Fruit fly (Drosophila melanogaster) whole organism, embryonic: ENCODE data around the gene CG2540.

Experiments used
- Adf1 ChIP-seq: fragments of 200-800 bp; sonication (Bioruptor generic); IDR thresholded peaks from 2 replicates; pipeline ENCODE4 v1.3.6; 2022; ENCODE audit warnings: missing biosample characterization, missing genetic modification characterization
- B-H2 ChIP-seq: fragments of 200-800 bp; sonication (Bioruptor generic); optimal IDR thresholded peaks from 2 replicates; lab custom pipeline; 2018; ENCODE audit warnings: missing biosample characterization, mild to moderate bottlenecking, missing genetic modification characterization
- C15 ChIP-seq: fragments of 200-800 bp; sonication (Bioruptor generic); IDR thresholded peaks from 3 replicates; pipeline ENCODE4 v1.3.6; 2022; ENCODE audit warnings: missing biosample characterization, missing genetic modification characterization
- CG10147 ChIP-seq: fragments of 200-800 bp; sonication (Bioruptor generic); optimal IDR thresholded peaks from 2 replicates; lab custom pipeline; 2019; ENCODE audit warnings: missing biosample characterization, mild to moderate bottlenecking, missing genetic modification characterization, moderate library complexity
- CG1233 ChIP-seq: fragments of 200-800 bp; sonication (Bioruptor generic); optimal IDR thresholded peaks from 4 replicates; lab custom pipeline; 2018; ENCODE audit warnings: missing biosample characterization, mild to moderate bottlenecking, missing genetic modification characterization
- CG13296 ChIP-seq: fragments of 200-800 bp; sonication (Bioruptor generic); optimal IDR thresholded peaks from 3 replicates; lab custom pipeline; 2018; ENCODE audit warnings: missing biosample characterization, mild to moderate bottlenecking, missing genetic modification characterization
- CG14050 ChIP-seq: fragments of 200-800 bp; sonication (Bioruptor generic); IDR thresholded peaks from 3 replicates; pipeline ENCODE4 v1.3.6; 2022; ENCODE audit warnings: missing biosample characterization, missing genetic modification characterization
- CG17186 ChIP-seq: fragments of 200-800 bp; sonication (Bioruptor generic); optimal IDR thresholded peaks from 3 replicates; lab custom pipeline; 2017; ENCODE audit warnings: missing biosample characterization, missing genetic modification reagents, missing genetic modification characterization
- CG17912 ChIP-seq: fragments of 200-800 bp; sonication (Bioruptor generic); optimal IDR thresholded peaks from 2 replicates; lab custom pipeline; 2018; ENCODE audit warnings: missing biosample characterization, mild to moderate bottlenecking, missing genetic modification characterization
- CG18619 ChIP-seq: fragments of 200-800 bp; sonication (Bioruptor generic); optimal IDR thresholded peaks from 3 replicates; lab custom pipeline; 2017; ENCODE audit warnings: missing biosample characterization, mild to moderate bottlenecking, missing genetic modification characterization
- CG18764 ChIP-seq: fragments of 200-800 bp; sonication (Bioruptor generic); optimal IDR thresholded peaks from 3 replicates; lab custom pipeline; 2016; ENCODE audit warnings: missing biosample characterization, missing genetic modification characterization
- CG2712 ChIP-seq: fragments of 200-800 bp; optimal IDR thresholded peaks from 3 replicates; lab custom pipeline; 2019; ENCODE audit warnings: missing biosample characterization, mild to moderate bottlenecking, missing genetic modification characterization, moderate library complexity
- CG30431 ChIP-seq: fragments of 200-800 bp; sonication (Bioruptor generic); optimal IDR thresholded peaks from 2 replicates; lab custom pipeline; 2017; ENCODE audit warnings: missing biosample characterization, missing genetic modification characterization
- CG32532 ChIP-seq: fragments of 200-800 bp; sonication (Bioruptor generic); IDR thresholded peaks from 2 replicates; pipeline ENCODE4 v1.3.6; 2022; ENCODE audit warnings: missing biosample characterization, missing genetic modification characterization
- CG42726 ChIP-seq: fragments of 200-800 bp; sonication (Bioruptor generic); IDR thresholded peaks from 2 replicates; pipeline ENCODE4 v1.3.6; 2022; ENCODE audit warnings: missing biosample characterization, missing genetic modification characterization; ENCODE audit not compliant: partially characterized antibody
- CG8924 ChIP-seq: fragments of 200-800 bp; optimal IDR thresholded peaks from 3 replicates; lab custom pipeline; 2019; ENCODE audit warnings: missing biosample characterization, mild to moderate bottlenecking, missing genetic modification characterization, moderate library complexity
- E2f1 ChIP-seq: fragments of 200-800 bp; sonication (Bioruptor generic); IDR thresholded peaks from 2 replicates; pipeline ENCODE4 v1.3.6; 2022; ENCODE audit warnings: missing biosample characterization, missing genetic modification characterization
- HHEX ChIP-seq: fragments of 200-800 bp; sonication (Bioruptor generic); optimal IDR thresholded peaks from 3 replicates; lab custom pipeline; 2017; ENCODE audit warnings: missing biosample characterization, mild to moderate bottlenecking, missing genetic modification characterization, missing genetic modification reagents
- HLH3B ChIP-seq: fragments of 200-800 bp; sonication (Bioruptor generic); IDR thresholded peaks from 2 replicates; pipeline ENCODE4 v1.3.6; 2022; ENCODE audit warnings: missing biosample characterization, missing genetic modification characterization
- Hr3 ChIP-seq: fragments of 200-800 bp; sonication (Bioruptor generic); optimal IDR thresholded peaks from 3 replicates; lab custom pipeline; 2016; ENCODE audit warnings: missing biosample characterization, missing genetic modification characterization
- Max ChIP-seq: fragments of 200-800 bp; sonication (Bioruptor generic); optimal IDR thresholded peaks from 2 replicates; lab custom pipeline; 2016; ENCODE audit warnings: missing biosample characterization, mild to moderate bottlenecking, missing genetic modification characterization
- NC2β ChIP-seq: fragments of 200-800 bp; sonication (Bioruptor generic); optimal IDR thresholded peaks from 2 replicates; lab custom pipeline; 2016; ENCODE audit warnings: missing biosample characterization, missing genetic modification characterization
- NK7.1 ChIP-seq: fragments of 200-800 bp; sonication (Bioruptor generic); optimal IDR thresholded peaks from 3 replicates; lab custom pipeline; 2016; ENCODE audit warnings: missing biosample characterization, missing genetic modification characterization
- Oli ChIP-seq: fragments of 200-800 bp; sonication (Bioruptor generic); optimal IDR thresholded peaks from 2 replicates; lab custom pipeline; 2018; ENCODE audit warnings: missing biosample characterization, mild to moderate bottlenecking, missing genetic modification characterization, moderate library complexity
- Rx ChIP-seq: fragments of 200-800 bp; sonication (Bioruptor generic); IDR thresholded peaks from 2 replicates; pipeline ENCODE4 v1.3.6; 2022; ENCODE audit warnings: missing biosample characterization, missing genetic modification characterization
- Stat92E ChIP-seq, 3 experiments: fragments of >200 bp in 2 of 3; fragments of 200-800 bp in 1 of 3; sonication (Bioruptor generic) in 1 of 3; optimal IDR thresholded peaks; 2 replicates each; lab custom pipeline; 2017 to 2019; ENCODE audit warnings: missing biosample characterization in 3 of 3, missing genetic modification characterization in 3 of 3, mild to moderate bottlenecking in 1 of 3, moderate library complexity in 1 of 3
- Usf ChIP-seq: fragments of 200-800 bp; sonication (Bioruptor generic); optimal IDR thresholded peaks from 2 replicates; lab custom pipeline; 2017; ENCODE audit warnings: missing genotype, missing biosample characterization, missing genetic modification characterization
- btn ChIP-seq: fragments of 200-800 bp; sonication (Bioruptor generic); optimal IDR thresholded peaks from 2 replicates; lab custom pipeline; 2016; ENCODE audit warnings: missing biosample characterization, missing genetic modification characterization
- cato ChIP-seq: fragments of 200-800 bp; sonication (Bioruptor generic); optimal IDR thresholded peaks from 2 replicates; lab custom pipeline; 2016; ENCODE audit warnings: missing biosample characterization, missing genetic modification characterization, borderline replicate concordance
- cwo ChIP-seq: fragments of 200-800 bp; sonication (Bioruptor generic); optimal IDR thresholded peaks from 3 replicates; lab custom pipeline; 2017; ENCODE audit warnings: missing biosample characterization, missing genetic modification characterization, mild to moderate bottlenecking, moderate library complexity, missing genetic modification reagents
- da ChIP-seq: fragments of 200-800 bp; sonication (Bioruptor generic); optimal IDR thresholded peaks from 2 replicates; lab custom pipeline; 2016; ENCODE audit warnings: missing biosample characterization, missing genetic modification characterization
- dmrt11E ChIP-seq: fragments of 200-800 bp; sonication (Bioruptor generic); optimal IDR thresholded peaks from 3 replicates; lab custom pipeline; 2018; ENCODE audit warnings: missing biosample characterization, mild to moderate bottlenecking, missing genetic modification characterization, moderate library complexity
- gfzf ChIP-seq: fragments of 200-800 bp; sonication (Bioruptor generic); optimal IDR thresholded peaks from 2 replicates; lab custom pipeline; 2016; ENCODE audit warnings: missing biosample characterization, mild to moderate bottlenecking, missing genetic modification characterization, moderate library complexity
- gsb ChIP-seq: fragments of 200-800 bp; sonication (Bioruptor generic); IDR thresholded peaks from 2 replicates; pipeline ENCODE4 v1.3.6; 2022; ENCODE audit warnings: missing biosample characterization, missing genetic modification characterization
- her ChIP-seq: fragments of 200-800 bp; sonication (Bioruptor generic); optimal IDR thresholded peaks from 2 replicates; lab custom pipeline; 2016; ENCODE audit warnings: missing biosample characterization, missing genetic modification characterization
- ind ChIP-seq: fragments of 200-800 bp; sonication (Bioruptor generic); optimal IDR thresholded peaks from 3 replicates; lab custom pipeline; 2016; ENCODE audit warnings: missing biosample characterization, missing genetic modification characterization
- inv ChIP-seq: fragments of 200-800 bp; sonication (Bioruptor generic); IDR thresholded peaks from 2 replicates; pipeline ENCODE4 v1.3.6; 2022; ENCODE audit warnings: missing biosample characterization, missing genetic modification characterization; ENCODE audit not compliant: partially characterized antibody
- jing ChIP-seq: fragments of 200-800 bp; sonication (Bioruptor generic); optimal IDR thresholded peaks from 2 replicates; lab custom pipeline; 2018; ENCODE audit warnings: missing biosample characterization, mild to moderate bottlenecking, missing genetic modification characterization
- jumu ChIP-seq: fragments of 200-800 bp; sonication (Bioruptor generic); optimal IDR thresholded peaks from 3 replicates; lab custom pipeline; 2016; ENCODE audit warnings: missing biosample characterization, missing genetic modification characterization
- kni ChIP-seq: fragments of 200-800 bp; sonication (Bioruptor generic); optimal IDR thresholded peaks from 3 replicates; lab custom pipeline; 2017; ENCODE audit warnings: mild to moderate bottlenecking, missing biosample characterization, missing genetic modification reagents, missing genetic modification characterization
- lmd ChIP-seq: fragments of 200-800 bp; sonication (Bioruptor generic); IDR thresholded peaks from 2 replicates; pipeline ENCODE4 v1.3.6; 2022; ENCODE audit warnings: missing biosample characterization, missing genetic modification characterization
- lola ChIP-seq, 3 experiments: fragments of >200 bp in 2 of 3; fragments of 200-800 bp in 1 of 3; sonication (Bioruptor generic) in 1 of 3; optimal IDR thresholded peaks; 2 replicates each; lab custom pipeline; 2017 to 2019; ENCODE audit warnings: missing biosample characterization in 3 of 3, missing genetic modification characterization in 3 of 3, mild to moderate bottlenecking in 1 of 3, moderate library complexity in 1 of 3
- org-1 ChIP-seq: fragments of 200-800 bp; sonication (Bioruptor generic); optimal IDR thresholded peaks from 2 replicates; lab custom pipeline; 2017; ENCODE audit warnings: missing biosample characterization, missing genetic modification characterization
- pita ChIP-seq: fragments of 200-800 bp; sonication (Bioruptor generic); optimal IDR thresholded peaks from 2 replicates; lab custom pipeline; 2017; ENCODE audit warnings: missing biosample characterization, mild to moderate bottlenecking, missing genetic modification characterization
- schlank ChIP-seq: fragments of 200-800 bp; sonication (Bioruptor generic); optimal IDR thresholded peaks from 2 replicates; lab custom pipeline; 2018; ENCODE audit warnings: missing biosample characterization, mild to moderate bottlenecking, missing genetic modification characterization
- sob ChIP-seq: fragments of 200-800 bp; sonication (Bioruptor generic); IDR thresholded peaks from 2 replicates; pipeline ENCODE4 v1.3.6; 2022; ENCODE audit warnings: missing biosample characterization, missing genetic modification characterization
- ssp ChIP-seq: fragments of 200-800 bp; sonication (Bioruptor generic); IDR thresholded peaks from 2 replicates; pipeline ENCODE4 v1.3.6; 2022; ENCODE audit warnings: missing biosample characterization, missing genetic modification characterization
- wek ChIP-seq: fragments of 200-800 bp; sonication (Bioruptor generic); optimal IDR thresholded peaks from 3 replicates; lab custom pipeline; 2018; ENCODE audit warnings: missing biosample characterization, mild to moderate bottlenecking, missing genetic modification characterization, moderate library complexity

CG2540 gene

dm6 chrX:12669659-12670488, 40.2 kb downstream of the CG2540 start (continued):
- TF ChIP-seq dmrt11E (tag; lab: Kevin White, UChicago) (peak; percentile 24), cato (GFP tag; lab: Kevin White, UChicago) (no peak), CG42726 (GFP tag; lab: Robert Waterston, UW) (no peak), CG13296 (GFP tag; lab: Kevin White, UChicago) (peak; percentile 68), B-H2 (peak; percentile 64), lmd (GFP tag; lab: Robert Waterston, UW) (peak; percentile 77), Rx (GFP tag; lab: Robert Waterston, UW) (0 out of 2 replicates have a peak, but pooled peaks have one; percentile 32), HHEX (GFP tag; lab: Kevin White, UChicago) (peak; percentile 47), CG18764 (peak; percentile 22), CG32532 (peak; percentile 83), jumu (GFP tag; lab: Kevin White, UChicago) (peak; percentile 53), CG8924 (tag; lab: Kevin White, UChicago) (peak; percentile 61), Max (GFP tag; lab: Kevin White, UChicago) (peak; percentile 15), ssp (GFP tag; lab: Robert Waterston, UW) (no peak), CG14050 (peak; percentile 55; the same call in 2 of the 3 replicates), org-1 (GFP tag; lab: Kevin White, UChicago) (peak; percentile 18), sob (GFP tag; lab: Robert Waterston, UW) (peak; percentile 80), inv (GFP tag; lab: Robert Waterston, UW) (no peak), jing (GFP tag; lab: Kevin White, UChicago) (peak; percentile 33), Stat92E (GFP tag; optimal IDR thresholded peaks at IDR 0.05; lab: Kevin White, UChicago) (no peak), CG17912 (peak; percentile 37), Usf (GFP tag; lab: Kevin White, UChicago) (peak; percentile 3), CG18619 (GFP tag; lab: Kevin White, UChicago) (peak; percentile 44), CG30431 (peak; percentile 21), btn (GFP tag; lab: Kevin White, UChicago) (no peak), CG10147 (GFP tag; lab: Kevin White, UChicago) (peak; percentile 57), E2f1 (GFP tag; lab: Robert Waterston, UW) (peak; percentile 64), CG17186 (GFP tag; lab: Kevin White, UChicago) (no peak), HLH3B (GFP tag; lab: Robert Waterston, UW) (peak; percentile 67), CG2712 (tag; lab: Kevin White, UChicago) (peak; percentile 68), Oli (tag; lab: Kevin White, UChicago) (peak; percentile 61), Hr3 (GFP tag; lab: Kevin White, UChicago) (peak; percentile 28), cwo (GFP tag; lab: Kevin White, UChicago) (peak; percentile 39), CG1233 (no peak), lola (GFP tag; optimal IDR thresholded peaks at IDR 0.05; lab: Kevin White, UChicago) (peak in 1 of 3 experiments; percentile 30), Adf1 (GFP tag; lab: Robert Waterston, UW) (peak; percentile 24; the same call in 1 of the 2 replicates), kni (GFP tag; lab: Kevin White, UChicago) (no peak), NC2β (GFP tag; lab: Kevin White, UChicago) (peak; percentile 32), NK7.1 (peak; percentile 29), schlank (peak; percentile 57), da (GFP tag; lab: Kevin White, UChicago) (no peak), gfzf (GFP tag; lab: Kevin White, UChicago) (no peak), pita (GFP tag; lab: Kevin White, UChicago) (no peak), gsb (peak; percentile 48; the same call in 1 of the 2 replicates), C15 (GFP tag; lab: Robert Waterston, UW) (no peak), wek (peak; percentile 8), ind (GFP tag; lab: Kevin White, UChicago) (peak; percentile 72), her (GFP tag; lab: Kevin White, UChicago) (peak; percentile 79)
